Worm (Caenorhabditis elegans): ENCODE data around the gene F14F8.9.
"Not testable (repeated sequence)": the region's sequence is repeated elsewhere in the genome, so short reads cannot be mapped to it uniquely, and the experiment has no call there.

F14F8.9 gene

DNA sequence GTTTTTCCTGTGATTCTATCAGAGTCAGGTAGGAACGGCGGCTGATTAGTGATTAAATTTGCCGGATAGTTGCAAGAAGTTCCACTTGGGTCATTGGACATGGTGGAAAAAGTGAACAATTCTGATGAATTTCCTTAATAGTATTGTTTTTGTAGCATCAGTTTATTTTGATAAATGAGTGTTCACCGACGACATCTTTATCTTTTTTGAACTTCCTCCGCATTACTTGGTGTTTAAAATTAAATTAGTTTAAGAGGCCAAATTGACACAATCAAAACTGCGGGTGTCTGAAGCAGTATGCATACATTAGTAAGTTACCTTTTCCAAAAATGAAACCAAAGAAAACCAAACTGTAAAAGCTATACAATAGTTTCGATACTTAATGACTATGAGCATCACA, 19.2 kb downstream of the F14F8.9 start, which contains the start of gene W06G6.11:
TSS of gene W06G6.11 (minus strand) at position 101 of the 400 bp plus-strand sequence.
- not testable (repeated sequence) for TF ChIP-seq Y5F2A.4 (GFP tag; optimal IDR thresholded peaks at IDR 0.05); saeg-2 (GFP tag; IDR thresholded peaks at IDR 0.05); sdz-12 (GFP tag; optimal IDR thresholded peaks at IDR 0.05)

DNA sequence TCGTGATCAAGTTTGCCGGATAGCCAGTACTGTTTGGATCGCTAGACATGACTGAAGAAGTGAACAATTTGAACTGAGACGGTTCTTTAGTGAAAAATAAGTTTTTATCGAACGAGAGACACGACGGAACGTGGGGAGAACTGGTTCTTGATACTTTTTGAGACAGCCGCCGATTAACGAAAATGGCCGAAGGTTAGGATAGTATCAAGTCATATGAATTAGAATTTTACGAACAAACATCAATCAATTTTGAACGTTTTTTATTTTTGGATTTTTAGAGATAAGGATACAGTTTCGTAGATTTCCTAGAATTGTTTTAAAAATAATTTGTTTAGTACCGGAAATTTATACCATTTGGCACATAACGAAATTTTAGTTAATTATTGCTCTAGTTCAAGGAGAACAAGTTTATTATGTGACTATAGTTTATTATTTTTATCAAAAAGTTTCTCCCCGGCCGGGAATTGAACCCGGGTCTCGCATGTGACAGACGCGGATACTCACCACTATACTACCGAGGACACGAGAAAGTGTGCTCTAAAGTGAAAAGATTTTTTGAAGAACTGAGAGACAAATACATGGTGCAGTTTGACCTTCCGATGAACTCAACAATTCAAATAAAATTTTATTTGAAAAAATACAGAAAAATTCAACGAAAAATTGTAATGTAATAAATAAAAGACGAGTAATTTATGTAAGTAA, 19.9 kb downstream of the F14F8.9 start, which contains the start of gene W06G6.20:
TSS of gene W06G6.20 (minus strand) at position 51 of the 702 bp plus-strand sequence.
- TF ChIP-seq spr-3 (GFP tag; optimal IDR thresholded peaks at IDR 0.05): no peak
- 0 out of 2 replicates have a peak, but pooled peaks have one; percentile 32 for TF ChIP-seq madf-9 (GFP tag; conservative IDR thresholded peaks at IDR 0.05)
- no peak for TF ChIP-seq F10B5.3 (tag; optimal IDR thresholded peaks at IDR 0.05)
- TF ChIP-seq ceh-44 (GFP tag; IDR thresholded peaks at IDR 0.05): no peak
- no peak for TF ChIP-seq nhr-77 (tag; optimal IDR thresholded peaks at IDR 0.05)
- TF ChIP-seq egl-43 (GFP tag; IDR thresholded peaks at IDR 0.05): 0 out of 2 replicates have a peak, but pooled peaks have one; percentile 23
- TF ChIP-seq arid-1 (GFP tag; conservative IDR thresholded peaks at IDR 0.05): peak; percentile 49; the same call in 1 of the 2 replicates
- TF ChIP-seq jun-1 (tag; optimal IDR thresholded peaks at IDR 0.05): no peak
- no peak for TF ChIP-seq ceh-32 (tag; optimal IDR thresholded peaks at IDR 0.05; ENCODE audit: poor library complexity)
- 0 out of 4 replicates have a peak, but pooled peaks have one; percentile 7 to 9 for TF ChIP-seq madf-5 (GFP tag; IDR thresholded peaks at IDR 0.05)
- TF ChIP-seq pha-4 (GFP tag; IDR thresholded peaks at IDR 0.05): peak; percentile 46; the same call in 1 of the 2 replicates
- no peak for TF ChIP-seq pha-4 (tag; optimal IDR thresholded peaks at IDR 0.05)
- no peak for TF ChIP-seq egl-27 (tag; optimal IDR thresholded peaks at IDR 0.05)
- no peak for TF ChIP-seq hmg-1.1 (GFP tag; IDR thresholded peaks at IDR 0.05)
- no peak for TF ChIP-seq hif-1 (tag; optimal IDR thresholded peaks at IDR 0.05)
- no peak for TF ChIP-seq nhr-111 (GFP tag; optimal IDR thresholded peaks at IDR 0.05)
- TF ChIP-seq lin-1 (GFP tag; IDR thresholded peaks at IDR 0.05): no peak
- TF ChIP-seq lin-15B (tag; optimal IDR thresholded peaks at IDR 0.05): no peak
- TF ChIP-seq hlh-30 (tag; optimal IDR thresholded peaks at IDR 0.05; ENCODE audit: insufficient read depth): peak; percentile 74
- TF ChIP-seq ceh-82 (tag; optimal IDR thresholded peaks at IDR 0.05): no peak
- no peak for TF ChIP-seq zfp-3 (GFP tag; conservative IDR thresholded peaks at IDR 0.05)
- peak; percentile 11 for TF ChIP-seq dve-1 (tag; optimal IDR thresholded peaks at IDR 0.05; ENCODE audit: insufficient read depth)
- TF ChIP-seq fkh-10 (GFP tag; optimal IDR thresholded peaks at IDR 0.05): no peak
- no peak for TF ChIP-seq lin-13 (GFP tag; optimal IDR thresholded peaks at IDR 0.05)
- no peak for TF ChIP-seq lir-3 (tag; optimal IDR thresholded peaks at IDR 0.05)
- TF ChIP-seq ceh-62 (tag; optimal IDR thresholded peaks at IDR 0.05): no peak
- TF ChIP-seq saeg-2 (GFP tag; IDR thresholded peaks at IDR 0.05): no peak
- no peak for TF ChIP-seq dpl-1 (GFP tag; optimal IDR thresholded peaks at IDR 0.05)
- no peak for TF ChIP-seq zag-1 (tag; optimal IDR thresholded peaks at IDR 0.05)
- TF ChIP-seq mes-2 (tag; optimal IDR thresholded peaks at IDR 0.05; ENCODE audit: poor library complexity, severe bottlenecking): no peak
- no peak for TF ChIP-seq nhr-41 (GFP tag; IDR thresholded peaks at IDR 0.05)
- no peak for TF ChIP-seq unc-39 (tag; optimal IDR thresholded peaks at IDR 0.05)
- no peak for TF ChIP-seq mxl-3 (GFP tag; optimal IDR thresholded peaks at IDR 0.05)
- no peak for TF ChIP-seq ZK546.5 (tag; optimal IDR thresholded peaks at IDR 0.05)
- TF ChIP-seq dmd-8 (GFP tag; IDR thresholded peaks at IDR 0.05): no peak
- TF ChIP-seq D1046.2 (GFP tag; IDR thresholded peaks at IDR 0.05): no peak
- no peak for TF ChIP-seq php-3 (GFP tag; IDR thresholded peaks at IDR 0.05)
- 0 out of 2 replicates have a peak, but pooled peaks have one; percentile 16 for TF ChIP-seq mdt-29 (GFP tag; IDR thresholded peaks at IDR 0.05)
- TF ChIP-seq ceh-20 (GFP tag; IDR thresholded peaks at IDR 0.05): no peak
- TF ChIP-seq cey-2 (tag; optimal IDR thresholded peaks at IDR 0.05; ENCODE audit: borderline replicate concordance, insufficient read depth): no peak
- no peak for TF ChIP-seq attf-4 (tag; optimal IDR thresholded peaks at IDR 0.05)
- TF ChIP-seq rbr-2 (tag; optimal IDR thresholded peaks at IDR 0.05): no peak
- TF ChIP-seq skn-1 (tag; optimal IDR thresholded peaks at IDR 0.05): no peak
- TF ChIP-seq daf-16 (GFP tag; optimal IDR thresholded peaks at IDR 0.05): peak in 1 of 2 experiments; percentile 63
- peak; percentile 31 for TF ChIP-seq daf-16 (tag; optimal IDR thresholded peaks at IDR 0.05)

All from whole organism, L4 larva.